Worm (Caenorhabditis elegans): Measurements from ENCODE around the gene ZK688.4.

Gene ZK688.4

ce11 chrIII:7894724-7895123 lies at the start of gene ZK688.4:
Gene ZK688.4 (plus strand): TSS chrIII:7895024.
- TF ChIP-seq saeg-2 (GFP tag; IDR thresholded peaks at IDR 0.05) (no peak), fos-1 (tag; optimal IDR thresholded peaks at IDR 0.05) (no peak), ceh-28 (tag; optimal IDR thresholded peaks at IDR 0.05) (no peak), madf-9 (GFP tag; conservative IDR thresholded peaks at IDR 0.05) (no peak), aha-1 (tag) (no peak), zip-11 (GFP tag; IDR thresholded peaks at IDR 0.05) (no peak), fkh-10 (GFP tag; optimal IDR thresholded peaks at IDR 0.05) (no peak)

ce11 chrIII:7848173-7848572 lies 46.7 kb upstream of the ZK688.4 start:
- no peak for TF ChIP-seq mxl-3 (GFP tag; optimal IDR thresholded peaks at IDR 0.05)
- TF ChIP-seq fkh-10 (GFP tag; optimal IDR thresholded peaks at IDR 0.05): peak; percentile 17
- TF ChIP-seq lsy-2 (tag; optimal IDR thresholded peaks at IDR 0.05): peak in 1 of 2 experiments; percentile 22
- TF ChIP-seq daf-8 (GFP tag; IDR thresholded peaks at IDR 0.05): no peak
- peak; percentile 69 for TF ChIP-seq aha-1 (tag)
- TF ChIP-seq F26F4.8 (GFP tag; conservative IDR thresholded peaks at IDR 0.05): no peak

- TF ChIP-seq Y5F2A.4 (GFP tag; optimal IDR thresholded peaks at IDR 0.05) (peak; percentile 95), ceh-20 (GFP tag; IDR thresholded peaks at IDR 0.05) (peak; percentile 99), mxl-2 (GFP tag; conservative IDR thresholded peaks at IDR 0.05) (peak; percentile 89), Y48G9A.11 (GFP tag; IDR thresholded peaks at IDR 0.05) (peak; percentile 98), lsy-2 (tag; optimal IDR thresholded peaks at IDR 0.05) (peak; percentile 99), lin-15B (tag; optimal IDR thresholded peaks at IDR 0.05) (peak; percentile 98), ceh-44 (GFP tag; IDR thresholded peaks at IDR 0.05) (peak; percentile 88), nhr-102 (tag; optimal IDR thresholded peaks at IDR 0.05) (peak; percentile 99), zfp-3 (GFP tag; conservative IDR thresholded peaks at IDR 0.05) (peak; percentile 99), madf-9 (GFP tag; conservative IDR thresholded peaks at IDR 0.05) (peak; percentile 99), dmd-8 (GFP tag; IDR thresholded peaks at IDR 0.05) (peak; percentile 90), nhr-41 (GFP tag; IDR thresholded peaks at IDR 0.05) (peak; percentile 99), mxl-3 (GFP tag; optimal IDR thresholded peaks at IDR 0.05) (peak; percentile 98), rbr-2 (tag; optimal IDR thresholded peaks at IDR 0.05) (peak; percentile 99), T26A8.4 (GFP tag; IDR thresholded peaks at IDR 0.05) (peak; percentile 99), mdt-29 (GFP tag; IDR thresholded peaks at IDR 0.05) (peak; percentile 98), unc-62 (GFP tag; optimal IDR thresholded peaks at IDR 0.05 in 1 of 2) (peak in 1 of 2 experiments; percentile 100), unc-62 (tag; optimal IDR thresholded peaks at IDR 0.05) (peak; percentile 32), ceh-28 (tag; optimal IDR thresholded peaks at IDR 0.05) (peak; percentile 74), lin-29 (GFP tag; IDR thresholded peaks at IDR 0.05) (peak; percentile 99), tra-1 (GFP tag; IDR thresholded peaks at IDR 0.05) (peak; percentile 100), ceh-82 (tag; optimal IDR thresholded peaks at IDR 0.05) (peak; percentile 56), nhr-6 (tag; optimal IDR thresholded peaks at IDR 0.05) (peak; percentile 99), nhr-25 (tag; optimal IDR thresholded peaks at IDR 0.05; ENCODE audit: borderline replicate concordance, insufficient read depth) (peak; percentile 98), cey-2 (tag; optimal IDR thresholded peaks at IDR 0.05; ENCODE audit: borderline replicate concordance, insufficient read depth) (peak; percentile 88), zfp-2 (tag; optimal IDR thresholded peaks at IDR 0.05) (peak; percentile 92), F44E2.7 (GFP tag; IDR thresholded peaks at IDR 0.05) (peak; percentile 96), unc-39 (tag; optimal IDR thresholded peaks at IDR 0.05) (no peak), F26F4.8 (GFP tag; conservative IDR thresholded peaks at IDR 0.05) (no peak), nhr-42 (GFP tag; IDR thresholded peaks at IDR 0.05) (peak; percentile 99), T20F7.1 (GFP tag; optimal IDR thresholded peaks at IDR 0.05) (peak; percentile 99), dve-1 (tag; optimal IDR thresholded peaks at IDR 0.05; ENCODE audit: insufficient read depth) (peak; percentile 100), zip-2 (tag; optimal IDR thresholded peaks at IDR 0.05) (peak; percentile 93), hif-1 (tag; optimal IDR thresholded peaks at IDR 0.05) (peak; percentile 92 to 96), nhr-10 (tag; optimal IDR thresholded peaks at IDR 0.05) (peak; percentile 97), madf-5 (GFP tag; IDR thresholded peaks at IDR 0.05) (peak; percentile 95 to 97), pha-4 (GFP tag; IDR thresholded peaks at IDR 0.05) (peak; percentile 99), pha-4 (tag; optimal IDR thresholded peaks at IDR 0.05) (peak; percentile 95), dpl-1 (GFP tag; optimal IDR thresholded peaks at IDR 0.05) (peak; percentile 100)
Observed at ce11 chrIII:7854494-7855184, 40.2 kb upstream of the ZK688.4 start, which contains the start of gene rpl-35. Gene rpl-35 (plus strand): TSS chrIII:7855134.
